Fruit fly (Drosophila melanogaster) whole organism, prepupa: ENCODE data around the gene CG12729.

Source experiments
- CG10631 ChIP-seq: fragments of 200-800 bp; sonication (Bioruptor generic); optimal IDR thresholded peaks from 2 replicates; lab custom pipeline; 2016; ENCODE audit warnings: missing biosample characterization, missing genetic modification characterization
- CG15336 ChIP-seq: fragments of 200-800 bp; sonication (Bioruptor generic); IDR thresholded peaks from 2 replicates; pipeline ENCODE4 v1.3.6; 2022; ENCODE audit warnings: missing biosample characterization, missing genetic modification characterization
- CG1621 ChIP-seq: fragments of 200-800 bp; sonication (Bioruptor generic); optimal IDR thresholded peaks from 3 replicates; lab custom pipeline; 2018; ENCODE audit warnings: missing biosample characterization, mild to moderate bottlenecking, missing genetic modification characterization
- CG3032 ChIP-seq: fragments of 200-800 bp; optimal IDR thresholded peaks from 2 replicates; lab custom pipeline; 2019; ENCODE audit warnings: missing biosample characterization, mild to moderate bottlenecking, missing genetic modification characterization, moderate library complexity
- CG31627 ChIP-seq: fragments of 200-800 bp; sonication (Bioruptor generic); optimal IDR thresholded peaks from 3 replicates; lab custom pipeline; 2016; ENCODE audit warnings: missing biosample characterization, missing genetic modification characterization
- CG34406 ChIP-seq: fragments of 200-800 bp; sonication (Bioruptor generic); optimal IDR thresholded peaks from 3 replicates; lab custom pipeline; 2016; ENCODE audit warnings: missing biosample characterization, missing genetic modification characterization
- CG3919 ChIP-seq: fragments of 200-800 bp; sonication (Bioruptor generic); optimal IDR thresholded peaks from 3 replicates; lab custom pipeline; 2016; ENCODE audit warnings: missing biosample characterization, missing genetic modification characterization
- CG6792 ChIP-seq: fragments of 200-800 bp; sonication (Bioruptor generic); optimal IDR thresholded peaks from 3 replicates; lab custom pipeline; 2016; ENCODE audit warnings: missing biosample characterization, missing genetic modification characterization
- CG6808 ChIP-seq: fragments of 200-800 bp; sonication (Bioruptor generic); optimal IDR thresholded peaks from 3 replicates; lab custom pipeline; 2017; ENCODE audit warnings: missing biosample characterization, missing genetic modification characterization, mild to moderate bottlenecking, moderate library complexity, missing genetic modification reagents
- CG8119 ChIP-seq: fragments of 200-800 bp; sonication (Bioruptor generic); IDR thresholded peaks from 3 replicates; pipeline ENCODE4 v1.3.6; 2022; ENCODE audit warnings: missing biosample characterization, missing genetic modification characterization
- CG8632 ChIP-seq: fragments of 200-800 bp; sonication (Bioruptor generic); optimal IDR thresholded peaks from 3 replicates; lab custom pipeline; 2016; ENCODE audit warnings: missing biosample characterization, missing genetic modification characterization
- Eip75B ChIP-seq: fragments of 200-800 bp; sonication (Bioruptor generic); optimal IDR thresholded peaks from 3 replicates; lab custom pipeline; 2016; ENCODE audit warnings: missing biosample characterization, missing genetic modification characterization
- Eip78C ChIP-seq: fragments of 200-800 bp; sonication (Bioruptor generic); peaks from one replicate; lab custom pipeline; 2016; ENCODE audit warnings: missing biosample characterization, missing genetic modification characterization
- Ets21C ChIP-seq: fragments of 200-800 bp; sonication (Bioruptor generic); optimal IDR thresholded peaks from 3 replicates; lab custom pipeline; 2016; ENCODE audit warnings: missing biosample characterization, missing genetic modification characterization
- Gug ChIP-seq: fragments of 200-800 bp; sonication (Bioruptor generic); IDR thresholded peaks from 2 replicates; pipeline ENCODE4 v1.3.6; 2022; ENCODE audit warnings: missing biosample characterization, missing genetic modification characterization
- Hr39 ChIP-seq: fragments of 200-800 bp; sonication (Bioruptor generic); optimal IDR thresholded peaks from 2 replicates; lab custom pipeline; 2016; ENCODE audit warnings: missing biosample characterization, missing genetic modification characterization
- Met ChIP-seq: fragments of 200-800 bp; sonication (Bioruptor generic); optimal IDR thresholded peaks from 3 replicates; lab custom pipeline; 2016; ENCODE audit warnings: missing biosample characterization, missing genetic modification characterization
- OdsH ChIP-seq: fragments of 200-800 bp; sonication (Bioruptor generic); optimal IDR thresholded peaks from 3 replicates; lab custom pipeline; 2016; ENCODE audit warnings: missing biosample characterization, missing genetic modification characterization
- Smox ChIP-seq: fragments of 200-800 bp; sonication (Bioruptor generic); optimal IDR thresholded peaks from 3 replicates; lab custom pipeline; 2016; ENCODE audit warnings: missing biosample characterization, missing genetic modification characterization
- Sox102F ChIP-seq: fragments of 200-800 bp; sonication (Bioruptor generic); optimal IDR thresholded peaks from 2 replicates; lab custom pipeline; 2016; ENCODE audit warnings: missing biosample characterization, mild to moderate bottlenecking, missing genetic modification characterization
- Sox14 ChIP-seq: fragments of 200-800 bp; sonication (Bioruptor generic); optimal IDR thresholded peaks from 3 replicates; lab custom pipeline; 2016; ENCODE audit warnings: missing biosample characterization, missing genetic modification characterization
- Sox15 ChIP-seq: fragments of 200-800 bp; sonication (Bioruptor generic); optimal IDR thresholded peaks from 3 replicates; lab custom pipeline; 2016; ENCODE audit warnings: missing biosample characterization, missing genetic modification characterization
- acj6 ChIP-seq: fragments of 200-800 bp; sonication (Bioruptor generic); optimal IDR thresholded peaks from 3 replicates; lab custom pipeline; 2016; ENCODE audit warnings: missing biosample characterization, missing genetic modification characterization
- cyc ChIP-seq: fragments of 200-800 bp; sonication (Bioruptor generic); optimal IDR thresholded peaks from 3 replicates; lab custom pipeline; 2016; ENCODE audit warnings: missing biosample characterization, missing genetic modification characterization
- dac ChIP-seq: fragments of 200-800 bp; sonication (Bioruptor generic); optimal IDR thresholded peaks from 2 replicates; lab custom pipeline; 2017; ENCODE audit warnings: missing biosample characterization, mild to moderate bottlenecking, missing genetic modification characterization
- esn ChIP-seq: fragments of 200-800 bp; sonication (Bioruptor generic); optimal IDR thresholded peaks from 2 replicates; lab custom pipeline; 2016; ENCODE audit warnings: missing biosample characterization, mild to moderate bottlenecking, missing genetic modification characterization, moderate library complexity
- fd59A ChIP-seq: fragments of 200-800 bp; sonication (Bioruptor generic); optimal IDR thresholded peaks from 2 replicates; lab custom pipeline; 2017; ENCODE audit warnings: missing biosample characterization, mild to moderate bottlenecking, missing genetic modification characterization, missing genetic modification reagents
- fd85E ChIP-seq: fragments of 200-800 bp; sonication (Bioruptor generic); optimal IDR thresholded peaks from 3 replicates; lab custom pipeline; 2016; ENCODE audit warnings: missing biosample characterization, missing genetic modification characterization
- fkh ChIP-seq: fragments of 200-800 bp; sonication (Bioruptor generic); optimal IDR thresholded peaks from 3 replicates; lab custom pipeline; 2017; ENCODE audit warnings: missing biosample characterization, mild to moderate bottlenecking, missing genetic modification characterization, moderate library complexity
- lz ChIP-seq: fragments of 200-800 bp; sonication (Bioruptor generic); optimal IDR thresholded peaks from 3 replicates; lab custom pipeline; 2016; ENCODE audit warnings: missing biosample characterization, missing genetic modification characterization
- net ChIP-seq: fragments of 200-800 bp; sonication (Bioruptor generic); optimal IDR thresholded peaks from 3 replicates; lab custom pipeline; 2016; ENCODE audit warnings: missing biosample characterization, missing genetic modification characterization
- pdm3 ChIP-seq: fragments of 200-800 bp; sonication (Bioruptor generic); optimal IDR thresholded peaks from 3 replicates; lab custom pipeline; 2016; ENCODE audit warnings: missing biosample characterization, missing genetic modification characterization
- salr ChIP-seq, 2 experiments: fragments of 200-800 bp; sonication (Bioruptor generic); optimal IDR thresholded peaks; 3 replicates each; lab custom pipeline; 2016 to 2018; ENCODE audit warnings: missing biosample characterization in 2 of 2, missing genetic modification characterization in 2 of 2, mild to moderate bottlenecking in 1 of 2
- spab ChIP-seq: fragments of 200-800 bp; sonication (Bioruptor generic); optimal IDR thresholded peaks from 2 replicates; lab custom pipeline; 2017; ENCODE audit warnings: missing biosample characterization, mild to moderate bottlenecking, missing genetic modification characterization, missing genetic modification reagents
- ss ChIP-seq, 2 experiments: fragments of 200-800 bp; sonication (Bioruptor generic); optimal IDR thresholded peaks; 2 replicates in 1 of 2; 3 replicates in 1 of 2; lab custom pipeline; 2017 to 2018; ENCODE audit warnings: mild to moderate bottlenecking in 2 of 2, missing biosample characterization in 2 of 2, missing genetic modification characterization in 2 of 2, moderate library complexity in 1 of 2
- svp ChIP-seq: fragments of 200-800 bp; sonication (Bioruptor generic); peaks from one replicate; lab custom pipeline; 2016; ENCODE audit warnings: missing biosample characterization, missing genetic modification characterization
- vri ChIP-seq: fragments of 200-800 bp; sonication (Bioruptor generic); optimal IDR thresholded peaks from 3 replicates; lab custom pipeline; 2016; ENCODE audit warnings: missing biosample characterization, mild to moderate bottlenecking, missing genetic modification characterization

CG12729 gene

dm6 chrX:5880139-5880924 is 35.3 kb downstream of the CG12729 start (continued):
- TF ChIP-seq Gug (GFP tag; lab: Robert Waterston, UW) (peak; percentile 78), ss (GFP tag; optimal IDR thresholded peaks at IDR 0.05; lab: Kevin White, UChicago) (peak; percentile 67 to 87), Sox15 (GFP tag; lab: Kevin White, UChicago) (peak; percentile 49), CG8632 (GFP tag; lab: Kevin White, UChicago) (peak; percentile 75), Ets21C (GFP tag; lab: Kevin White, UChicago) (peak; percentile 78), net (GFP tag; lab: Kevin White, UChicago) (peak; percentile 86), Smox (GFP tag; lab: Kevin White, UChicago) (peak; percentile 84), Eip75B (peak; percentile 80), CG1621 (tag; lab: Kevin White, UChicago) (peak; percentile 57), CG10631 (peak; percentile 75), CG34406 (GFP tag; lab: Kevin White, UChicago) (peak; percentile 70), CG6792 (GFP tag; lab: Kevin White, UChicago) (peak; percentile 77), OdsH (peak; percentile 83), cyc (GFP tag; lab: Kevin White, UChicago) (peak; percentile 87), fkh (GFP tag; lab: Kevin White, UChicago) (peak; percentile 96), CG3032 (tag; lab: Kevin White, UChicago) (peak; percentile 66), dac (GFP tag; lab: Kevin White, UChicago) (peak; percentile 58), lz (GFP tag; lab: Kevin White, UChicago) (peak; percentile 85), Sox102F (GFP tag; lab: Kevin White, UChicago) (peak; percentile 86), fd59A (GFP tag; lab: Kevin White, UChicago) (peak; percentile 61), Met (GFP tag; lab: Kevin White, UChicago) (peak; percentile 91), acj6 (GFP tag; lab: Kevin White, UChicago) (peak; percentile 80), salr (GFP tag; optimal IDR thresholded peaks at IDR 0.05; lab: Kevin White, UChicago) (peak; percentile 42 to 71)

DNA sequence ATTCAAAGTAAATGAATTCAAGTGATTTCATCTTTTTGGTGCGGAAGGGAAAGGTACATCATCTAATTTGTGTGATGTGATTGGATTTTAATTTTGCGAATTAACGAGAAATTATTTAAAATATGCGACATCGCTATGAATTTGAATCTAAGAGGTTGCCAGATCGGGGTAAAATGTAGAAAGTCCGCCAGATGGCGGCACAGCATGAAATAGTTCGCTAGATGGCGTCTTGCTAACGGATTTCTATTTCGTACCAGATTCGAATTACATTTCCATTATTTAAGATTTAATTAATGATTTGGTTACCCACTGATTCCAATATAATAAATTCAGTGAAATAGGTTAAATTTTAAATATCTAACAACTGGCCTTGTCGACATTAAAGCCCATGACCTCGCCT is 38.3 kb downstream of the CG12729 start:
- peak; percentile 28 for TF ChIP-seq svp
- no peak for TF ChIP-seq CG8119 (GFP tag; lab: Robert Waterston, UW)
- TF ChIP-seq lz (GFP tag; lab: Kevin White, UChicago) = peak; percentile 42
- peak; percentile 55 for TF ChIP-seq cyc (GFP tag; lab: Kevin White, UChicago)
- no peak for TF ChIP-seq net (GFP tag; lab: Kevin White, UChicago)
- peak; percentile 32 for TF ChIP-seq Sox14 (GFP tag; lab: Kevin White, UChicago)
- peak; percentile 50 for TF ChIP-seq CG31627 (GFP tag; lab: Kevin White, UChicago)
- no peak for TF ChIP-seq spab (GFP tag; lab: Kevin White, UChicago)
- peak; percentile 31 for TF ChIP-seq esn (GFP tag; lab: Kevin White, UChicago)
- peak; percentile 19 for TF ChIP-seq vri (GFP tag; lab: Kevin White, UChicago)
- TF ChIP-seq Eip78C (GFP tag; lab: Kevin White, UChicago) = peak; percentile 57
- peak; percentile 27 for TF ChIP-seq Met (GFP tag; lab: Kevin White, UChicago)
- peak; percentile 9 for TF ChIP-seq Eip75B
- no peak for TF ChIP-seq CG15336
- TF ChIP-seq CG6808 (GFP tag; lab: Kevin White, UChicago) = peak; percentile 21
- TF ChIP-seq CG3032 (tag; lab: Kevin White, UChicago) = peak; percentile 14
- peak; percentile 45 for TF ChIP-seq Hr39 (GFP tag; lab: Kevin White, UChicago)
- TF ChIP-seq Sox102F (GFP tag; lab: Kevin White, UChicago) = peak; percentile 9
- TF ChIP-seq acj6 (GFP tag; lab: Kevin White, UChicago) = peak; percentile 8
- peak; percentile 22 for TF ChIP-seq pdm3 (GFP tag; lab: Kevin White, UChicago)
- no peak for TF ChIP-seq fd85E (GFP tag; lab: Kevin White, UChicago)
- no peak for TF ChIP-seq CG3919 (GFP tag; lab: Kevin White, UChicago)
